Fruit fly (Drosophila melanogaster) whole organism, embryonic: Measurements from ENCODE around the gene Coq7.

Experiments used
- B-H2 ChIP-seq: fragments of 200-800 bp; sonication (Bioruptor generic); optimal IDR thresholded peaks from 2 replicates; lab custom pipeline; 2018; ENCODE audit warnings: missing biosample characterization, mild to moderate bottlenecking, missing genetic modification characterization
- Blimp-1 ChIP-seq: fragments of 200-800 bp; sonication (Bioruptor generic); optimal IDR thresholded peaks from 3 replicates; lab custom pipeline; 2018; ENCODE audit warnings: missing biosample characterization, missing genetic modification characterization, mild to moderate bottlenecking, moderate library complexity, missing genetic modification reagents
- CG10147 ChIP-seq: fragments of 200-800 bp; sonication (Bioruptor generic); optimal IDR thresholded peaks from 2 replicates; lab custom pipeline; 2019; ENCODE audit warnings: missing biosample characterization, mild to moderate bottlenecking, missing genetic modification characterization, moderate library complexity
- CG11093 ChIP-seq: fragments of 200-800 bp; sonication (Bioruptor generic); IDR thresholded peaks from 3 replicates; pipeline ENCODE4 v1.3.6; 2022; ENCODE audit warnings: missing biosample characterization, missing genetic modification characterization
- CG11398 ChIP-seq: fragments of 200-800 bp; sonication (Bioruptor generic); optimal IDR thresholded peaks from 2 replicates; lab custom pipeline; 2016; ENCODE audit warnings: missing biosample characterization, missing genetic modification characterization
- CG11504 ChIP-seq: fragments of 200-800 bp; sonication (Bioruptor generic); optimal IDR thresholded peaks from 3 replicates; lab custom pipeline; 2019; ENCODE audit warnings: missing biosample characterization, mild to moderate bottlenecking, missing genetic modification characterization, moderate library complexity
- CG15696 ChIP-seq: fragments of 200-800 bp; sonication (Bioruptor generic); optimal IDR thresholded peaks from 2 replicates; lab custom pipeline; 2019; ENCODE audit warnings: missing biosample characterization, mild to moderate bottlenecking, missing genetic modification characterization, moderate library complexity
- CG1602 ChIP-seq: fragments of 200-800 bp; sonication (Bioruptor generic); optimal IDR thresholded peaks from 3 replicates; lab custom pipeline; 2016; ENCODE audit warnings: missing biosample characterization, missing genetic modification characterization
- CG16779 ChIP-seq: fragments of 200-800 bp; sonication (Bioruptor generic); IDR thresholded peaks from 2 replicates; pipeline ENCODE4 v1.3.6; 2022; ENCODE audit warnings: missing biosample characterization, missing genetic modification characterization
- CG17612 ChIP-seq: fragments of 200-800 bp; sonication (Bioruptor generic); IDR thresholded peaks from 2 replicates; pipeline ENCODE4 v1.3.6; 2022; ENCODE audit warnings: missing biosample characterization, missing genetic modification characterization
- CG17802 ChIP-seq: fragments of 200-800 bp; sonication (Bioruptor generic); optimal IDR thresholded peaks from 2 replicates; lab custom pipeline; 2018; ENCODE audit warnings: missing biosample characterization, mild to moderate bottlenecking, missing genetic modification characterization, moderate library complexity
- CG18619 ChIP-seq: fragments of 200-800 bp; sonication (Bioruptor generic); optimal IDR thresholded peaks from 3 replicates; lab custom pipeline; 2017; ENCODE audit warnings: missing biosample characterization, mild to moderate bottlenecking, missing genetic modification characterization
- CG18764 ChIP-seq: fragments of 200-800 bp; sonication (Bioruptor generic); optimal IDR thresholded peaks from 3 replicates; lab custom pipeline; 2016; ENCODE audit warnings: missing biosample characterization, missing genetic modification characterization
- CG2202 ChIP-seq: fragments of 200-800 bp; sonication (Bioruptor generic); optimal IDR thresholded peaks from 2 replicates; lab custom pipeline; 2018; ENCODE audit warnings: missing biosample characterization, mild to moderate bottlenecking, missing genetic modification characterization
- CG2678 ChIP-seq: fragments of 200-800 bp; sonication (Bioruptor generic); optimal IDR thresholded peaks from 3 replicates; lab custom pipeline; 2019; ENCODE audit warnings: missing biosample characterization, mild to moderate bottlenecking, missing genetic modification characterization, moderate library complexity
- CG34224 ChIP-seq: fragments of 200-800 bp; sonication (Bioruptor generic); IDR thresholded peaks from 3 replicates; pipeline ENCODE4 v1.3.6; 2022; ENCODE audit warnings: missing biosample characterization, missing genetic modification characterization; ENCODE audit not compliant: partially characterized antibody
- CG4282 ChIP-seq: fragments of 200-800 bp; sonication (Bioruptor generic); optimal IDR thresholded peaks from 2 replicates; lab custom pipeline; 2016; ENCODE audit warnings: missing biosample characterization, missing genetic modification characterization
- CG8359 ChIP-seq: fragments of 200-800 bp; sonication (Bioruptor generic); optimal IDR thresholded peaks from 2 replicates; lab custom pipeline; 2017; ENCODE audit warnings: missing biosample characterization, mild to moderate bottlenecking, missing genetic modification characterization, borderline replicate concordance
- CG9797 ChIP-seq: fragments of 200-800 bp; sonication (Bioruptor generic); optimal IDR thresholded peaks from 3 replicates; lab custom pipeline; 2018; ENCODE audit warnings: missing biosample characterization, mild to moderate bottlenecking, missing genetic modification characterization
- CrebB ChIP-seq: fragments of 200-800 bp; sonication (Bioruptor generic); optimal IDR thresholded peaks from 3 replicates; lab custom pipeline; 2018; ENCODE audit warnings: missing biosample characterization, mild to moderate bottlenecking, missing genetic modification characterization
- Dip3 ChIP-seq: fragments of 200-800 bp; sonication (Bioruptor generic); optimal IDR thresholded peaks from 3 replicates; lab custom pipeline; 2016; ENCODE audit warnings: missing biosample characterization, missing genetic modification characterization
- Doc2 ChIP-seq: fragments of 200-800 bp; sonication (Bioruptor generic); IDR thresholded peaks from 2 replicates; pipeline ENCODE4 v1.3.6; 2022; ENCODE audit warnings: missing biosample characterization, missing genetic modification characterization
- Elba2 ChIP-seq: fragments of 200-800 bp; sonication (Bioruptor generic); optimal IDR thresholded peaks from 3 replicates; lab custom pipeline; 2016; ENCODE audit warnings: missing biosample characterization, missing genetic modification characterization
- H2.0 ChIP-seq: fragments of 200-800 bp; sonication (Bioruptor generic); IDR thresholded peaks from 2 replicates; pipeline ENCODE4 v1.3.6; 2022; ENCODE audit warnings: missing biosample characterization, missing genetic modification characterization
- MESR4 ChIP-seq: fragments of 200-800 bp; sonication (Bioruptor generic); optimal IDR thresholded peaks from 2 replicates; lab custom pipeline; 2018; ENCODE audit warnings: missing biosample characterization, mild to moderate bottlenecking, missing genetic modification characterization, moderate library complexity
- MTF-1 ChIP-seq: fragments of 200-800 bp; sonication (Bioruptor generic); optimal IDR thresholded peaks from 2 replicates; lab custom pipeline; 2018; ENCODE audit warnings: missing biosample characterization, mild to moderate bottlenecking, missing genetic modification characterization, borderline replicate concordance
- Mad ChIP-seq: fragments of 200-800 bp; sonication (Bioruptor generic); optimal IDR thresholded peaks from 2 replicates; lab custom pipeline; 2016; ENCODE audit warnings: missing biosample characterization, missing genetic modification characterization
- Myb ChIP-seq: fragments of 200-800 bp; sonication (Bioruptor generic); optimal IDR thresholded peaks from 2 replicates; lab custom pipeline; 2016; ENCODE audit warnings: missing biosample characterization, missing genetic modification characterization
- Opbp ChIP-seq: fragments of 200-800 bp; sonication (Bioruptor generic); IDR thresholded peaks from 3 replicates; pipeline ENCODE4 v1.3.6; 2022; ENCODE audit warnings: missing biosample characterization, missing genetic modification characterization; ENCODE audit not compliant: partially characterized antibody
- PHDP ChIP-seq: fragments of 200-800 bp; sonication (Bioruptor generic); optimal IDR thresholded peaks from 3 replicates; lab custom pipeline; 2018; ENCODE audit warnings: missing biosample characterization, mild to moderate bottlenecking, missing genetic modification characterization, moderate library complexity
- Rfx ChIP-seq: fragments of 200-800 bp; sonication (Bioruptor generic); IDR thresholded peaks from 2 replicates; pipeline ENCODE4 v1.3.6; 2022; ENCODE audit warnings: missing biosample characterization, missing genetic modification characterization
- Sox102F ChIP-seq: fragments of 200-800 bp; sonication (Bioruptor generic); optimal IDR thresholded peaks from 2 replicates; lab custom pipeline; 2018; ENCODE audit warnings: missing biosample characterization, mild to moderate bottlenecking, missing genetic modification characterization, moderate library complexity
- ab ChIP-seq: fragments of 200-800 bp; sonication (Bioruptor generic); optimal IDR thresholded peaks from 2 replicates; lab custom pipeline; 2016; ENCODE audit warnings: missing biosample characterization, missing genetic modification characterization
- bowl ChIP-seq: fragments of 200-800 bp; sonication (Bioruptor generic); IDR thresholded peaks from 2 replicates; pipeline ENCODE4 v1.3.6; 2022; ENCODE audit warnings: missing biosample characterization, missing genetic modification characterization
- crol ChIP-seq: fragments of 200-800 bp; sonication (Bioruptor generic); IDR thresholded peaks from 2 replicates; pipeline ENCODE4 v1.3.6; 2022; ENCODE audit warnings: missing biosample characterization, missing genetic modification characterization
- dimm ChIP-seq: fragments of 200-800 bp; sonication (Bioruptor generic); IDR thresholded peaks from 2 replicates; pipeline ENCODE4 v1.3.6; 2022; ENCODE audit warnings: missing biosample characterization, missing genetic modification characterization
- dpn ChIP-seq, 2 experiments: fragments of 200-800 bp; sonication (Bioruptor generic); optimal IDR thresholded peaks; 3 replicates each; lab custom pipeline; 2016; ENCODE audit warnings: missing biosample characterization in 2 of 2, missing genetic modification characterization in 2 of 2
- eve ChIP-seq, 2 experiments: fragments of >200 bp; optimal IDR thresholded peaks; 2 replicates each; lab custom pipeline; 2017; ENCODE audit warnings: missing biosample characterization in 2 of 2, missing genetic modification characterization in 2 of 2
- fd102C ChIP-seq: fragments of 200-800 bp; sonication (Bioruptor generic); optimal IDR thresholded peaks from 2 replicates; lab custom pipeline; 2018; ENCODE audit warnings: missing biosample characterization, mild to moderate bottlenecking, missing genetic modification characterization, moderate library complexity
- gt ChIP-seq: fragments of 200-800 bp; sonication (Bioruptor generic); IDR thresholded peaks from 2 replicates; pipeline ENCODE4 v1.3.6; 2022; ENCODE audit warnings: missing biosample characterization, missing genetic modification characterization
- insv ChIP-seq, 2 experiments: fragments of 200-800 bp; sonication (Bioruptor generic); optimal IDR thresholded peaks; 3 replicates each; lab custom pipeline; 2016 to 2018; ENCODE audit warnings: missing biosample characterization in 2 of 2, missing genetic modification characterization in 2 of 2
- kay ChIP-seq: fragments of 200-800 bp; sonication (Bioruptor generic); optimal IDR thresholded peaks from 2 replicates; lab custom pipeline; 2016; ENCODE audit warnings: missing biosample characterization, missing genetic modification characterization
- lab ChIP-seq: fragments of 200-800 bp; sonication (Bioruptor generic); optimal IDR thresholded peaks from 3 replicates; lab custom pipeline; 2017; ENCODE audit warnings: missing biosample characterization, missing genetic modification characterization, mild to moderate bottlenecking, moderate library complexity, missing genetic modification reagents
- phol ChIP-seq: fragments of 200-800 bp; sonication (Bioruptor generic); optimal IDR thresholded peaks from 3 replicates; lab custom pipeline; 2018; ENCODE audit warnings: missing biosample characterization, mild to moderate bottlenecking, missing genetic modification characterization, moderate library complexity
- row ChIP-seq: fragments of 200-800 bp; sonication (Bioruptor generic); IDR thresholded peaks from 3 replicates; pipeline ENCODE4 v1.3.6; 2022; ENCODE audit warnings: missing biosample characterization, missing genetic modification characterization
- run ChIP-seq: fragments of 200-800 bp; sonication (Bioruptor generic); optimal IDR thresholded peaks from 3 replicates; lab custom pipeline; 2018; ENCODE audit warnings: missing biosample characterization, mild to moderate bottlenecking, missing genetic modification characterization
- scrt ChIP-seq: fragments of 200-800 bp; sonication (Bioruptor generic); optimal IDR thresholded peaks from 2 replicates; lab custom pipeline; 2018; ENCODE audit warnings: missing biosample characterization, mild to moderate bottlenecking, missing genetic modification characterization, moderate library complexity
- shn ChIP-seq: fragments of 200-800 bp; sonication (Bioruptor generic); optimal IDR thresholded peaks from 3 replicates; lab custom pipeline; 2016; ENCODE audit warnings: missing biosample characterization, missing genetic modification characterization
- sima ChIP-seq: fragments of 200-800 bp; sonication (Bioruptor generic); optimal IDR thresholded peaks from 2 replicates; lab custom pipeline; 2016; ENCODE audit warnings: missing biosample characterization, missing genetic modification characterization
- stc ChIP-seq: fragments of 200-800 bp; sonication (Bioruptor generic); IDR thresholded peaks from 2 replicates; pipeline ENCODE4 v1.3.6; 2022; ENCODE audit warnings: missing biosample characterization, missing genetic modification characterization
- vnd ChIP-seq: fragments of 200-800 bp; sonication (Bioruptor generic); IDR thresholded peaks from 3 replicates; pipeline ENCODE4 v1.3.6; 2022; ENCODE audit warnings: missing biosample characterization, missing genetic modification characterization; ENCODE audit not compliant: partially characterized antibody

The Coq7 gene

dm6 chrX:6803312-6803794 lies 32.3 kb downstream of the Coq7 start, which contains the start of the genes C3G and pod1 (continued):
- TF ChIP-seq gt (GFP tag; lab: Robert Waterston, UW), result no peak
- peak; percentile 33 to 35 for TF ChIP-seq dpn (GFP tag; optimal IDR thresholded peaks at IDR 0.05; lab: Kevin White, UChicago)
- TF ChIP-seq dimm (GFP tag; lab: Robert Waterston, UW), result no peak
- TF ChIP-seq scrt (GFP tag; lab: Kevin White, UChicago), result peak; percentile 7
- peak; percentile 48 for TF ChIP-seq B-H2 (GFP tag; lab: Kevin White, UChicago)
- TF ChIP-seq kay, result no peak
- no peak for TF ChIP-seq MTF-1 (GFP tag; lab: Kevin White, UChicago)
- TF ChIP-seq CG16779, result no peak
- no peak for TF ChIP-seq CG11093
- TF ChIP-seq Blimp-1 (GFP tag; lab: Kevin White, UChicago), result peak; percentile 22
- TF ChIP-seq CG2678 (tag; lab: Kevin White, UChicago), result peak; percentile 18
- TF ChIP-seq MESR4, result peak; percentile 68
- TF ChIP-seq CG2202 (tag; lab: Kevin White, UChicago), result no peak
- TF ChIP-seq CG34224 (GFP tag; lab: Robert Waterston, UW), result peak; percentile 96
- TF ChIP-seq CrebB (tag; lab: Kevin White, UChicago), result no peak
- TF ChIP-seq Opbp (GFP tag; lab: Robert Waterston, UW), result peak; percentile 99
- TF ChIP-seq PHDP (tag; lab: Kevin White, UChicago), result peak; percentile 28
- TF ChIP-seq fd102C (GFP tag; lab: Kevin White, UChicago), result no peak
- no peak for TF ChIP-seq CG15696
- no peak for TF ChIP-seq CG17802 (tag; lab: Kevin White, UChicago)
- no peak for TF ChIP-seq ab (GFP tag; lab: Kevin White, UChicago)
- TF ChIP-seq Rfx (GFP tag; lab: Robert Waterston, UW), result peak; percentile 62
- no peak for TF ChIP-seq H2.0
- no peak for TF ChIP-seq CG17612 (GFP tag; lab: Robert Waterston, UW)
- TF ChIP-seq lab, result peak; percentile 37
- no peak for TF ChIP-seq CG1602 (GFP tag; lab: Kevin White, UChicago)
- TF ChIP-seq CG8359 (GFP tag; lab: Kevin White, UChicago), result no peak
- peak; percentile 97 for TF ChIP-seq vnd
- no peak for TF ChIP-seq CG11398 (GFP tag; lab: Kevin White, UChicago)
- no peak for TF ChIP-seq run (tag; lab: Kevin White, UChicago)
- no peak for TF ChIP-seq CG18764
- no peak for TF ChIP-seq CG18619 (GFP tag; lab: Kevin White, UChicago)
- no peak for TF ChIP-seq Elba2
- no peak for TF ChIP-seq insv (GFP tag; optimal IDR thresholded peaks at IDR 0.05; lab: Kevin White, UChicago)
- no peak for TF ChIP-seq bowl (GFP tag; lab: Robert Waterston, UW)
- peak; percentile 71 for TF ChIP-seq row (GFP tag; lab: Robert Waterston, UW)
- no peak for TF ChIP-seq sima (GFP tag; lab: Kevin White, UChicago)
- TF ChIP-seq shn (GFP tag; lab: Kevin White, UChicago), result peak; percentile 43
- peak; percentile 21 for TF ChIP-seq Mad (GFP tag; lab: Kevin White, UChicago)
- peak; percentile 83 for TF ChIP-seq CG9797 (GFP tag; lab: Kevin White, UChicago)
- no peak for TF ChIP-seq crol (GFP tag; lab: Robert Waterston, UW)
- peak; percentile 30 for TF ChIP-seq CG11504 (tag; lab: Kevin White, UChicago)
- no peak for TF ChIP-seq stc (GFP tag; lab: Robert Waterston, UW)
- no peak for TF ChIP-seq Doc2 (GFP tag; lab: Robert Waterston, UW)
- no peak for TF ChIP-seq Sox102F (GFP tag; lab: Kevin White, UChicago)
- peak; percentile 53 for TF ChIP-seq phol (tag; lab: Kevin White, UChicago)
- no peak for TF ChIP-seq CG10147 (GFP tag; lab: Kevin White, UChicago)
- no peak for TF ChIP-seq eve (GFP tag; optimal IDR thresholded peaks at IDR 0.05; lab: Kevin White, UChicago)
- peak; percentile 6 for TF ChIP-seq Dip3 (GFP tag; lab: Kevin White, UChicago)
- TF ChIP-seq CG4282 (GFP tag; lab: Kevin White, UChicago), result no peak
- TF ChIP-seq Myb (GFP tag; lab: Kevin White, UChicago), result peak; percentile 65
